Worm (Caenorhabditis elegans) whole organism, L2 larva: ENCODE results near the gene F09E10.7.

Source experiments
- ZK546.5 ChIP-seq: sonication (generic microtip); optimal IDR thresholded peaks from 2 replicates; lab custom pipeline; 2017; ENCODE audit warnings: missing biosample characterization, missing genetic modification characterization
- lin-39 ChIP-seq: fragments of 150-350 bp; optimal IDR thresholded peaks from 2 replicates; lab custom pipeline; 2014; ENCODE audit warnings: missing biosample characterization, missing genetic modification reagents, missing genetic modification characterization
- mab-5 ChIP-seq: fragments of 150-350 bp; optimal IDR thresholded peaks from 2 replicates; lab custom pipeline; 2014; ENCODE audit warnings: missing biosample characterization, missing genetic modification characterization
- snpc-4 ChIP-seq: fragments of 150-350 bp; optimal IDR thresholded peaks from 2 replicates; lab custom pipeline; 2014; ENCODE audit warnings: missing biosample characterization, missing genetic modification characterization
- unc-39 ChIP-seq: fragments of 150-350 bp; optimal IDR thresholded peaks from 2 replicates; lab custom pipeline; 2014; ENCODE audit warnings: missing biosample characterization, missing genetic modification characterization
- unc-62 ChIP-seq: fragments of 150-350 bp; optimal IDR thresholded peaks from 2 replicates; lab custom pipeline; 2014; ENCODE audit warnings: missing biosample characterization, missing genetic modification reagents, missing genetic modification characterization

DNA sequence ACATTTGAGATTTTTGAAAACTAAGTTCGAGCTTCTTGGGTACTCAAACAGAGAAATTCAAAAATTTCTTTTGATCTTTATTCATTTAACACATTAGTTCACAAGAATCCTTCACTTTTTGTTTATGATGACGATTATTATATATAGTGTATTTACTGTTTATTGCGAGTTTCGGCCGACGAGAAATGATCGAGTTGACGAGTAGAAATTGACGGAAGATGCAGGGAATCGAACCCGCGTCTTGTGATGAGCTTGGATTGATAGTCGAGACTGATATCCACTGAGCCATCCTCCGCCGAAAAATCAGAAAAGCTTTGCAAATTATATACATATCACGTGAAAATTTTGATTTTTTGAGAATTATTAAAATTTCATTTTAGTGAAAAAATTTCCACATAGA is 27.9 kb downstream of the F09E10.7 start:
- TF ChIP-seq ZK546.5 (tag; lab: Kevin White, UChicago), result no peak
- no peak for TF ChIP-seq mab-5 (tag; lab: Kevin White, UChicago)
- TF ChIP-seq unc-62 (GFP tag; lab: Kevin White, UChicago), result no peak
- TF ChIP-seq unc-39 (tag; lab: Kevin White, UChicago), result no peak
- no peak for TF ChIP-seq snpc-4 (tag; lab: Kevin White, UChicago)
- TF ChIP-seq lin-39 (tag; lab: Kevin White, UChicago), result no peak
